Fruit fly (Drosophila melanogaster) whole organism, embryonic: ENCODE results near the gene SecS.
A peak's percentile ranks its signal among the peaks of the same experiment; 100 is the strongest.

Source experiments
- Atf6 ChIP-seq: fragments of 200-800 bp; sonication (Bioruptor generic); IDR thresholded peaks from 2 replicates; pipeline ENCODE4 v1.3.6; 2022; ENCODE audit warnings: missing biosample characterization, missing genetic modification characterization
- BEAF-32 ChIP-seq: fragments of 200-800 bp; sonication (Bioruptor generic); optimal IDR thresholded peaks from 3 replicates; lab custom pipeline; 2017; ENCODE audit warnings: missing biosample characterization, missing genetic modification characterization, mild to moderate bottlenecking, moderate library complexity, missing genetic modification reagents
- Bdp1 ChIP-seq: fragments of 200-800 bp; sonication (Bioruptor generic); optimal IDR thresholded peaks from 3 replicates; lab custom pipeline; 2016; ENCODE audit warnings: missing biosample characterization, missing genetic modification characterization
- Bgb ChIP-seq: fragments of 200-800 bp; sonication (Bioruptor generic); IDR thresholded peaks from 2 replicates; pipeline ENCODE4 v1.3.6; 2022; ENCODE audit warnings: missing biosample characterization, missing genetic modification characterization; ENCODE audit not compliant: partially characterized antibody
- CG11696 ChIP-seq: fragments of 200-800 bp; sonication (Bioruptor generic); IDR thresholded peaks from 2 replicates; pipeline ENCODE4 v1.3.6; 2022; ENCODE audit warnings: missing biosample characterization, missing genetic modification characterization
- CG12299 ChIP-seq: fragments of 200-800 bp; sonication (Bioruptor generic); optimal IDR thresholded peaks from 2 replicates; lab custom pipeline; 2018; ENCODE audit warnings: missing biosample characterization, mild to moderate bottlenecking, missing genetic modification characterization
- CG12744 ChIP-seq: fragments of 200-800 bp; sonication (Bioruptor generic); optimal IDR thresholded peaks from 2 replicates; lab custom pipeline; 2016; ENCODE audit warnings: missing biosample characterization, missing genetic modification characterization
- CG13424 ChIP-seq: fragments of 200-800 bp; sonication (Bioruptor generic); optimal IDR thresholded peaks from 2 replicates; lab custom pipeline; 2019; ENCODE audit warnings: missing biosample characterization, mild to moderate bottlenecking, missing genetic modification characterization, moderate library complexity
- CG1603 ChIP-seq: fragments of 200-800 bp; sonication (Bioruptor generic); optimal IDR thresholded peaks from 2 replicates; lab custom pipeline; 2019; ENCODE audit warnings: missing biosample characterization, mild to moderate bottlenecking, missing genetic modification characterization, moderate library complexity
- CG17385 ChIP-seq: fragments of 200-800 bp; sonication (Bioruptor generic); optimal IDR thresholded peaks from 3 replicates; lab custom pipeline; 2018; ENCODE audit warnings: missing biosample characterization, mild to moderate bottlenecking, missing genetic modification characterization
- CG17829 ChIP-seq: fragments of 200-800 bp; optimal IDR thresholded peaks from 2 replicates; lab custom pipeline; 2019; ENCODE audit warnings: missing biosample characterization, mild to moderate bottlenecking, missing genetic modification characterization, moderate library complexity
- CG33213 ChIP-seq: fragments of 200-800 bp; sonication (Bioruptor generic); optimal IDR thresholded peaks from 3 replicates; lab custom pipeline; 2016; ENCODE audit warnings: missing biosample characterization, missing genetic modification characterization
- CG34422 ChIP-seq: fragments of 200-800 bp; sonication (Bioruptor generic); IDR thresholded peaks from 3 replicates; pipeline ENCODE4 v1.3.6; 2022; ENCODE audit warnings: missing biosample characterization, missing genetic modification characterization
- CG3838 ChIP-seq: fragments of 200-800 bp; sonication (Bioruptor generic); optimal IDR thresholded peaks from 3 replicates; lab custom pipeline; 2016; ENCODE audit warnings: missing biosample characterization, missing genetic modification characterization
- CG42726 ChIP-seq: fragments of 200-800 bp; sonication (Bioruptor generic); IDR thresholded peaks from 2 replicates; pipeline ENCODE4 v1.3.6; 2022; ENCODE audit warnings: missing biosample characterization, missing genetic modification characterization; ENCODE audit not compliant: partially characterized antibody
- CG4404 ChIP-seq: fragments of 200-800 bp; sonication (Bioruptor generic); IDR thresholded peaks from 2 replicates; pipeline ENCODE4 v1.3.6; 2022; ENCODE audit warnings: missing biosample characterization, missing genetic modification characterization
- CG4617 ChIP-seq: fragments of 200-800 bp; sonication (Bioruptor generic); optimal IDR thresholded peaks from 3 replicates; lab custom pipeline; 2016; ENCODE audit warnings: missing biosample characterization, missing genetic modification characterization, borderline replicate concordance
- CG4820 ChIP-seq: fragments of 200-800 bp; sonication (Bioruptor generic); optimal IDR thresholded peaks from 3 replicates; lab custom pipeline; 2016; ENCODE audit warnings: missing biosample characterization, missing genetic modification characterization
- CG6683 ChIP-seq: fragments of 200-800 bp; sonication (Bioruptor generic); optimal IDR thresholded peaks from 2 replicates; lab custom pipeline; 2017; ENCODE audit warnings: missing biosample characterization, mild to moderate bottlenecking, missing genetic modification characterization, missing genetic modification reagents
- CG8478 ChIP-seq: fragments of >200 bp; optimal IDR thresholded peaks from 2 replicates; lab custom pipeline; 2018
- CG9215 ChIP-seq: fragments of 200-800 bp; sonication (Bioruptor generic); IDR thresholded peaks from 2 replicates; pipeline ENCODE4 v1.3.6; 2022; ENCODE audit warnings: missing biosample characterization, missing genetic modification characterization
- CG9797 ChIP-seq: fragments of 200-800 bp; sonication (Bioruptor generic); optimal IDR thresholded peaks from 3 replicates; lab custom pipeline; 2018; ENCODE audit warnings: missing biosample characterization, mild to moderate bottlenecking, missing genetic modification characterization
- CG9817 ChIP-seq: fragments of 200-800 bp; sonication (Bioruptor generic); optimal IDR thresholded peaks from 2 replicates; lab custom pipeline; 2018; ENCODE audit warnings: missing biosample characterization, mild to moderate bottlenecking, missing genetic modification characterization, moderate library complexity
- Dll ChIP-seq: fragments of 200-800 bp; sonication (Bioruptor generic); IDR thresholded peaks from 4 replicates; pipeline ENCODE4 v1.3.6; 2022; ENCODE audit warnings: missing biosample characterization, missing genetic modification characterization; ENCODE audit not compliant: partially characterized antibody
- Dp ChIP-seq: fragments of 200-800 bp; sonication (Bioruptor generic); optimal IDR thresholded peaks from 2 replicates; lab custom pipeline; 2018; ENCODE audit warnings: missing biosample characterization, mild to moderate bottlenecking, missing genetic modification characterization, moderate library complexity
- Drgx ChIP-seq: fragments of 200-800 bp; sonication (Bioruptor generic); IDR thresholded peaks from 2 replicates; pipeline ENCODE4 v1.3.6; 2022; ENCODE audit warnings: missing biosample characterization, missing genetic modification characterization
- E2f2 ChIP-seq: fragments of 200-800 bp; sonication (Bioruptor generic); IDR thresholded peaks from 2 replicates; pipeline ENCODE4 v1.3.6; 2022; ENCODE audit warnings: missing biosample characterization, missing genetic modification characterization
- MBD-R2 ChIP-seq: fragments of 200-800 bp; sonication (Bioruptor generic); IDR thresholded peaks from 2 replicates; pipeline ENCODE4 v1.3.6; 2022; ENCODE audit warnings: missing biosample characterization, missing genetic modification characterization
- Med ChIP-seq: fragments of 200-800 bp; sonication (Bioruptor generic); peaks from one replicate; lab custom pipeline; 2016; ENCODE audit warnings: missing biosample characterization, missing genetic modification characterization, mild to moderate bottlenecking, inconsistent platforms, moderate library complexity
- NK7.1 ChIP-seq: fragments of 200-800 bp; sonication (Bioruptor generic); optimal IDR thresholded peaks from 3 replicates; lab custom pipeline; 2016; ENCODE audit warnings: missing biosample characterization, missing genetic modification characterization
- Opbp ChIP-seq: fragments of 200-800 bp; sonication (Bioruptor generic); IDR thresholded peaks from 3 replicates; pipeline ENCODE4 v1.3.6; 2022; ENCODE audit warnings: missing biosample characterization, missing genetic modification characterization; ENCODE audit not compliant: partially characterized antibody
- Scr ChIP-seq: fragments of 200-800 bp; sonication (Bioruptor generic); IDR thresholded peaks from 2 replicates; pipeline ENCODE4 v1.3.6; 2022; ENCODE audit warnings: missing biosample characterization, missing genetic modification characterization; ENCODE audit not compliant: partially characterized antibody
- Sin3A ChIP-seq: fragments of >200 bp; optimal IDR thresholded peaks from 2 replicates; lab custom pipeline; 2018
- Sry-δ ChIP-seq: fragments of 200-800 bp; sonication (Bioruptor generic); optimal IDR thresholded peaks from 2 replicates; lab custom pipeline; 2016; ENCODE audit warnings: missing biosample characterization, missing genetic modification characterization
- TFAM ChIP-seq: fragments of 200-800 bp; sonication (Bioruptor generic); optimal IDR thresholded peaks from 2 replicates; lab custom pipeline; 2017; ENCODE audit warnings: missing biosample characterization, missing genetic modification characterization, inconsistent platforms
- btn ChIP-seq: fragments of 200-800 bp; sonication (Bioruptor generic); optimal IDR thresholded peaks from 2 replicates; lab custom pipeline; 2016; ENCODE audit warnings: missing biosample characterization, missing genetic modification characterization
- croc ChIP-seq: fragments of 200-800 bp; sonication (Bioruptor generic); conservative IDR thresholded peaks from 3 replicates; pipeline ENCODE4 v1.3.6; 2022; ENCODE audit warnings: missing biosample characterization, missing genetic modification characterization
- crol ChIP-seq: fragments of 200-800 bp; sonication (Bioruptor generic); IDR thresholded peaks from 2 replicates; pipeline ENCODE4 v1.3.6; 2022; ENCODE audit warnings: missing biosample characterization, missing genetic modification characterization
- crp ChIP-seq, 2 experiments: fragments of 200-800 bp; sonication (Bioruptor generic); optimal IDR thresholded peaks; 2 replicates in 1 of 2; 3 replicates in 1 of 2; lab custom pipeline; 2017; ENCODE audit warnings: missing biosample characterization in 2 of 2, missing genetic modification characterization in 2 of 2, mild to moderate bottlenecking in 1 of 2, moderate library complexity in 1 of 2
- disco-r ChIP-seq: fragments of 200-800 bp; sonication (Bioruptor generic); optimal IDR thresholded peaks from 2 replicates; lab custom pipeline; 2016; ENCODE audit warnings: missing biosample characterization, missing genetic modification characterization
- gfzf ChIP-seq: fragments of 200-800 bp; sonication (Bioruptor generic); optimal IDR thresholded peaks from 2 replicates; lab custom pipeline; 2016; ENCODE audit warnings: missing biosample characterization, mild to moderate bottlenecking, missing genetic modification characterization, moderate library complexity
- grau ChIP-seq: fragments of 200-800 bp; optimal IDR thresholded peaks from 3 replicates; lab custom pipeline; 2019; ENCODE audit warnings: missing biosample characterization, mild to moderate bottlenecking, missing genetic modification characterization, moderate library complexity
- lov ChIP-seq, 2 experiments: fragments of 200-800 bp in 1 of 2; fragments of >200 bp in 1 of 2; sonication (Bioruptor generic) in 1 of 2; IDR thresholded peaks in 1 of 2; optimal IDR thresholded peaks in 1 of 2; 2 replicates in 1 of 2; 3 replicates in 1 of 2; pipeline versions ENCODE4 v1.3.6 to Lab custom; 2017 to 2022; ENCODE audit warnings: missing biosample characterization in 1 of 2, missing genetic modification characterization in 1 of 2
- nerfin-1 ChIP-seq: fragments of 200-800 bp; sonication (Bioruptor generic); optimal IDR thresholded peaks from 3 replicates; lab custom pipeline; 2019; ENCODE audit warnings: missing biosample characterization, mild to moderate bottlenecking, missing genetic modification characterization, moderate library complexity
- pzg ChIP-seq: fragments of 200-800 bp; sonication (Bioruptor generic); optimal IDR thresholded peaks from 3 replicates; lab custom pipeline; 2018; ENCODE audit warnings: missing biosample characterization, mild to moderate bottlenecking, missing genetic modification characterization, moderate library complexity
- sr ChIP-seq: fragments of 200-800 bp; sonication (Bioruptor generic); IDR thresholded peaks from 3 replicates; pipeline ENCODE4 v1.3.6; 2022; ENCODE audit warnings: missing biosample characterization, missing genetic modification characterization
- vfl ChIP-seq: fragments of 200-800 bp; sonication (Bioruptor generic); optimal IDR thresholded peaks from 2 replicates; lab custom pipeline; 2016; ENCODE audit warnings: missing biosample characterization, missing genetic modification characterization
- wor ChIP-seq: fragments of 200-800 bp; sonication (Bioruptor generic); IDR thresholded peaks from 2 replicates; pipeline ENCODE4 v1.3.6; 2022; ENCODE audit warnings: missing biosample characterization, missing genetic modification characterization

Gene SecS

DNA sequence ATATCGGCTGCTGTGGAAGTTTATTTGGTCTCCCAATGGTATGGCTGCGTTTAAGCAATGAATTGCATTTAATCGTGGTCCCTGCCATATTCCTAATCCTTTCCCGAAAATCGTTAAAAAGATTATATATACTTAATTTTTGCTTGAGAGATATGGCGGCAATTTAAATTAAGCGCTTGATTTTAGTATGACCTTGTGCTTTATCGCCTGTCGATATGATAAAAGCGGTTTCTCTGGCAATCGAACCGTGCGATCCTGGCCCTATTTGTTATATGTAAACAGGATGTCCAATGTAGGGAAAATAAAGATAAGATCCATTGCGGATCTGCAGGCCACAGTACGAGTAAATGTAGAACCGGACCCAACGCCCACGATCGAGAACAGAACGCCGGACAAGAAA, 46.4 kb upstream of the SecS start, which contains the start of gene Snm1 (continued):
- TF ChIP-seq CG42726 (GFP tag; lab: Robert Waterston, UW) (no peak), Dp (GFP tag; lab: Kevin White, UChicago) (peak; percentile 57), NK7.1 (GFP tag; lab: Kevin White, UChicago) (no peak), CG9797 (GFP tag; lab: Kevin White, UChicago) (peak; percentile 27), CG8478 (lab: Kevin White, UChicago) (no peak), TFAM (GFP tag; lab: Kevin White, UChicago) (no peak), gfzf (peak; percentile 54), Atf6 (no peak), pzg (GFP tag; lab: Kevin White, UChicago) (peak; percentile 7), grau (tag; lab: Kevin White, UChicago) (no peak), Bgb (GFP tag; lab: Robert Waterston, UW) (0 out of 2 replicates have a peak, but pooled peaks have one; percentile 25), btn (GFP tag; lab: Kevin White, UChicago) (no peak), CG3838 (GFP tag; lab: Kevin White, UChicago) (no peak), Scr (GFP tag; lab: Robert Waterston, UW) (0 out of 2 replicates have a peak, but pooled peaks have one; percentile 9), CG12744 (no peak), Bdp1 (GFP tag; lab: Kevin White, UChicago) (no peak), Drgx (GFP tag; lab: Robert Waterston, UW) (no peak), CG33213 (GFP tag; lab: Kevin White, UChicago) (no peak), CG9817 (tag; lab: Kevin White, UChicago) (no peak), E2f2 (peak; percentile 77)

dm6 chr3R:5562956-5563355, 38.3 kb upstream of the SecS start:
- no peak for TF ChIP-seq lov (optimal IDR thresholded peaks at IDR 0.05; lab: Kevin White, UChicago)
- TF ChIP-seq lov (GFP tag; IDR thresholded peaks at IDR 0.05; lab: Robert Waterston, UW) = 0 out of 3 replicates have a peak, but pooled peaks have one; percentile 29
- TF ChIP-seq crol (GFP tag; lab: Robert Waterston, UW) = 0 out of 2 replicates have a peak, but pooled peaks have one; percentile 24
- TF ChIP-seq Dp (GFP tag; lab: Kevin White, UChicago) = no peak
- TF ChIP-seq CG11696 (GFP tag; lab: Robert Waterston, UW) = no peak
- TF ChIP-seq CG12299 = no peak
- no peak for TF ChIP-seq Sin3A (lab: Kevin White, UChicago)
- peak; percentile 13 for TF ChIP-seq CG17385
- TF ChIP-seq sr (GFP tag; lab: Robert Waterston, UW) = 0 out of 3 replicates have a peak, but pooled peaks have one; percentile 28
- no peak for TF ChIP-seq CG4404 (GFP tag; lab: Robert Waterston, UW)
- no peak for TF ChIP-seq CG17829 (tag; lab: Kevin White, UChicago)
- TF ChIP-seq CG8478 (lab: Kevin White, UChicago) = no peak
- no peak for TF ChIP-seq CG4820 (GFP tag; lab: Kevin White, UChicago)
- peak; percentile 61 for TF ChIP-seq Med (GFP tag; lab: Kevin White, UChicago)
- TF ChIP-seq CG6683 = no peak
- no peak for TF ChIP-seq nerfin-1 (tag; lab: Kevin White, UChicago)
- no peak for TF ChIP-seq vfl (GFP tag; lab: Kevin White, UChicago)
- no peak for TF ChIP-seq CG9215 (GFP tag; lab: Robert Waterston, UW)
- TF ChIP-seq, all 482 proteins: peak for 5

dm6 chr3R:5563420-5563819, 37.8 kb upstream of the SecS start, which contains the start of gene Pi4KIIalpha:
Gene Pi4KIIalpha (minus strand): TSS chr3R:5563652.
- no peak for TF ChIP-seq CG13424
- TF ChIP-seq wor (GFP tag; lab: Robert Waterston, UW) = no peak
- TF ChIP-seq CG4617 = peak; percentile 47
- peak; percentile 19; the same call in 1 of the 3 replicates for TF ChIP-seq Opbp (GFP tag; lab: Robert Waterston, UW)
- TF ChIP-seq crp (GFP tag; optimal IDR thresholded peaks at IDR 0.05; lab: Kevin White, UChicago) = peak; percentile 79 to 94
- TF ChIP-seq croc (GFP tag; lab: Robert Waterston, UW) = no peak
- TF ChIP-seq CG34422 (GFP tag; lab: Robert Waterston, UW) = peak; percentile 40; the same call in 1 of the 3 replicates
- TF ChIP-seq E2f2 = peak; percentile 93
- peak; percentile 28 for TF ChIP-seq BEAF-32 (GFP tag; lab: Kevin White, UChicago)
- peak; percentile 26; the same call in 1 of the 4 replicates for TF ChIP-seq Dll (GFP tag; lab: Robert Waterston, UW)
- peak; percentile 55 for TF ChIP-seq CG1603 (tag; lab: Kevin White, UChicago)
- TF ChIP-seq Sry-δ (GFP tag; lab: Kevin White, UChicago) = peak; percentile 12
- peak; percentile 84 for TF ChIP-seq MBD-R2 (GFP tag; lab: Robert Waterston, UW)
- peak; percentile 23 for TF ChIP-seq disco-r
